Worm (Caenorhabditis elegans): ENCODE measurements around the gene fln-2.

DNA sequence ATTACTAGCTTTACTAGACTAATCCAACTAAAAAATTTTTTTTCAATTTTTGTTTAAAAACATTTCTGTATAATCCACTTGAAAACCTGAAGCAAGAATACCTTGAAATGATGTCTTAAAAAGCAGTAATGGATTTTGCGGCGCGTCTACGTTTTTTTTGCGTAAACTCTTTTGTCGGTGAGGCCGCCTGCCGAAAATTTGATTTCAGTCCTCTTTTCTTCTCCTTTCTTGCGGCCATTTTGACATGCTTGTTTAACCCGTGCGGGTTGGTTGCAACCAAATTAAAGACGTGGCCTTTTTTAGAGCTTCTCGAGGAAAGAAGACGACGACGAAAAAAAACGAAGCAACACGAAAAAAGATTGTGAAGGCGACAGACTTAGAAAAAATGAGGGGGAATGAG, 36.4 kb upstream of the fln-2 start:
- TF ChIP-seq tbx-9 (tag; optimal IDR thresholded peaks at IDR 0.05; ENCODE audit: borderline replicate concordance), result no peak
- no peak for TF ChIP-seq ztf-25 (GFP tag; IDR thresholded peaks at IDR 0.05)

All from whole organism, young adult.